Fruit fly (Drosophila melanogaster) whole organism, wandering third instar larva: Measurements from ENCODE around the gene Col4a1.

Source experiments
- Abd-B ChIP-seq: fragments of >200 bp; optimal IDR thresholded peaks from 2 replicates; lab custom pipeline; 2017; ENCODE audit warnings: missing biosample characterization, missing genetic modification characterization
- CG32264 ChIP-seq: fragments of 200-800 bp; sonication (Bioruptor generic); optimal IDR thresholded peaks from 2 replicates; lab custom pipeline; 2016; ENCODE audit warnings: missing biosample characterization, missing genetic modification characterization
- CG9705 ChIP-seq: fragments of 200-800 bp; sonication (Bioruptor generic); optimal IDR thresholded peaks from 2 replicates; lab custom pipeline; 2018; ENCODE audit warnings: missing biosample characterization, mild to moderate bottlenecking, missing genetic modification characterization
- CrebA ChIP-seq: fragments of 200-800 bp; sonication (Bioruptor generic); optimal IDR thresholded peaks from 2 replicates; lab custom pipeline; 2016; ENCODE audit warnings: missing biosample characterization, mild to moderate bottlenecking, missing genetic modification characterization, borderline replicate concordance
- Dfd ChIP-seq: fragments of >200 bp; optimal IDR thresholded peaks from 2 replicates; lab custom pipeline; 2017; ENCODE audit warnings: missing biosample characterization, missing genetic modification characterization
- Dif ChIP-seq: fragments of 200-275, 200-300 bp; sonication (Bioruptor generic); optimal IDR thresholded peaks from 2 replicates; lab custom pipeline; 2018; ENCODE audit warnings: missing biosample characterization, missing genetic modification characterization; ENCODE audit not compliant: partially characterized antibody
- GATAd ChIP-seq: sonication (Bioruptor generic); optimal IDR thresholded peaks from 2 replicates; lab custom pipeline; 2016; ENCODE audit warnings: missing biosample characterization, missing genetic modification characterization
- HLH106 ChIP-seq: fragments of 200-800 bp; optimal IDR thresholded peaks from 3 replicates; lab custom pipeline; 2019; ENCODE audit warnings: missing biosample characterization, mild to moderate bottlenecking, missing genetic modification characterization, moderate library complexity
- Hnf4 ChIP-seq: fragments of 200-800 bp; sonication (Bioruptor generic); optimal IDR thresholded peaks from 2 replicates; lab custom pipeline; 2016; ENCODE audit warnings: missing biosample characterization, mild to moderate bottlenecking, missing genetic modification characterization
- Hr78 ChIP-seq: fragments of >200 bp; optimal IDR thresholded peaks from 2 replicates; lab custom pipeline; 2017; ENCODE audit warnings: missing biosample characterization, missing genetic modification characterization
- Hr83 ChIP-seq: fragments of 200-300 bp; sonication (Bioruptor generic); optimal IDR thresholded peaks from 2 replicates; lab custom pipeline; 2016; ENCODE audit warnings: missing biosample characterization, mild to moderate bottlenecking, missing genetic modification characterization, moderate library complexity; ENCODE audit not compliant: poor library complexity, severe bottlenecking
- Jra ChIP-seq: sonication (Bioruptor generic); optimal IDR thresholded peaks from 2 replicates; lab custom pipeline; 2016; ENCODE audit warnings: missing biosample characterization, missing genetic modification characterization
- Mio ChIP-seq: sonication (Bioruptor generic); optimal IDR thresholded peaks from 2 replicates; lab custom pipeline; 2016; ENCODE audit warnings: missing biosample characterization, missing genetic modification characterization
- Myc ChIP-seq: fragments of >200 bp; optimal IDR thresholded peaks from 2 replicates; lab custom pipeline; 2017
- N ChIP-seq: fragments of >200 bp; optimal IDR thresholded peaks from 2 replicates; lab custom pipeline; 2018; ENCODE audit warnings: missing biosample characterization, missing external identifiers, missing genetic modification characterization
- OdsH ChIP-seq: fragments of 200-800 bp; sonication (Bioruptor generic); optimal IDR thresholded peaks from 2 replicates; lab custom pipeline; 2016; ENCODE audit warnings: missing biosample characterization, mild to moderate bottlenecking, missing genetic modification characterization
- Rel ChIP-seq, 2 experiments: fragments of 200-800 bp; sonication (Bioruptor generic) in 1 of 2; optimal IDR thresholded peaks; 2 replicates in 1 of 2; 3 replicates in 1 of 2; lab custom pipeline; 2016 to 2019; ENCODE audit warnings: mild to moderate bottlenecking in 2 of 2, missing biosample characterization in 2 of 2, missing genetic modification characterization in 2 of 2, moderate library complexity in 1 of 2
- Sp1 ChIP-seq: fragments of 200-800 bp; sonication (Bioruptor generic); optimal IDR thresholded peaks from 3 replicates; lab custom pipeline; 2019; ENCODE audit warnings: missing biosample characterization, mild to moderate bottlenecking, missing genetic modification characterization, moderate library complexity
- Vsx2 ChIP-seq: fragments of 200-300, 225-300 bp; sonication (Bioruptor generic); optimal IDR thresholded peaks from 2 replicates; lab custom pipeline; 2018; ENCODE audit warnings: missing biosample characterization, missing genetic modification characterization; ENCODE audit not compliant: partially characterized antibody
- br ChIP-seq: fragments of 200-800 bp; sonication (Bioruptor generic); optimal IDR thresholded peaks from 2 replicates; lab custom pipeline; 2016; ENCODE audit warnings: missing biosample characterization, missing genetic modification characterization
- brk ChIP-seq: fragments of 200-800 bp; sonication (Bioruptor generic); optimal IDR thresholded peaks from 2 replicates; lab custom pipeline; 2016; ENCODE audit warnings: missing biosample characterization, mild to moderate bottlenecking, missing genetic modification characterization
- dmrt93B ChIP-seq: fragments of 200-800 bp; sonication (Bioruptor generic); optimal IDR thresholded peaks from 2 replicates; lab custom pipeline; 2018; ENCODE audit warnings: missing biosample characterization, mild to moderate bottlenecking, missing genetic modification characterization
- dsf ChIP-seq: sonication (Bioruptor generic); optimal IDR thresholded peaks from 2 replicates; lab custom pipeline; 2016; ENCODE audit warnings: missing biosample characterization, missing genetic modification characterization, borderline replicate concordance
- ey ChIP-seq: fragments of 200-800 bp; sonication (Bioruptor generic); optimal IDR thresholded peaks from 2 replicates; lab custom pipeline; 2016; ENCODE audit warnings: missing biosample characterization, missing genetic modification characterization
- foxo ChIP-seq, 2 experiments: fragments of 200-800 bp; sonication (Bioruptor generic); optimal IDR thresholded peaks; 2 replicates in 1 of 2; 3 replicates in 1 of 2; lab custom pipeline; 2016 to 2017; ENCODE audit warnings: missing biosample characterization in 2 of 2, missing genetic modification characterization in 2 of 2
- fru ChIP-seq: fragments of 200-800 bp; sonication (Bioruptor generic); optimal IDR thresholded peaks from 3 replicates; lab custom pipeline; 2016; ENCODE audit warnings: missing biosample characterization, mild to moderate bottlenecking, missing genetic modification characterization
- h ChIP-seq: fragments of 200-800 bp; sonication (Bioruptor generic); optimal IDR thresholded peaks from 3 replicates; lab custom pipeline; 2016; ENCODE audit warnings: missing biosample characterization, mild to moderate bottlenecking, missing genetic modification characterization
- jim ChIP-seq: fragments of 175-275, 200-325 bp; sonication (Bioruptor generic); optimal IDR thresholded peaks from 2 replicates; lab custom pipeline; 2016; ENCODE audit warnings: missing biosample characterization, mild to moderate bottlenecking, missing genetic modification characterization
- lola ChIP-seq: fragments of >200 bp; optimal IDR thresholded peaks from 2 replicates; lab custom pipeline; 2017; ENCODE audit warnings: missing biosample characterization, missing genetic modification characterization
- pan ChIP-seq: fragments of >200 bp; optimal IDR thresholded peaks from 2 replicates; lab custom pipeline; 2017
- psq ChIP-seq: fragments of 200-800 bp; sonication (Bioruptor generic); optimal IDR thresholded peaks from 3 replicates; lab custom pipeline; 2017; ENCODE audit warnings: missing biosample characterization, mild to moderate bottlenecking, missing genetic modification characterization, moderate library complexity
- rgr ChIP-seq: fragments of 200-800 bp; sonication (Bioruptor generic); optimal IDR thresholded peaks from 3 replicates; lab custom pipeline; 2016; ENCODE audit warnings: missing biosample characterization, mild to moderate bottlenecking, missing genetic modification characterization
- sage ChIP-seq: fragments of 200-800 bp; sonication (Bioruptor generic); optimal IDR thresholded peaks from 2 replicates; lab custom pipeline; 2016; ENCODE audit warnings: missing biosample characterization, mild to moderate bottlenecking, missing genetic modification characterization
- sv ChIP-seq: fragments of 200-800 bp; sonication (Bioruptor generic); optimal IDR thresholded peaks from 3 replicates; lab custom pipeline; 2016; ENCODE audit warnings: missing biosample characterization, missing genetic modification characterization
- tai ChIP-seq: sonication (Bioruptor generic); optimal IDR thresholded peaks from 2 replicates; lab custom pipeline; 2016; ENCODE audit warnings: missing biosample characterization, missing genetic modification characterization
- usp ChIP-seq: fragments of >200 bp; optimal IDR thresholded peaks from 2 replicates; lab custom pipeline; 2017; ENCODE audit warnings: missing biosample characterization, missing genetic modification characterization
- woc ChIP-seq: sonication (Bioruptor generic); optimal IDR thresholded peaks from 2 replicates; lab custom pipeline; 2016; ENCODE audit warnings: missing biosample characterization, mild to moderate bottlenecking, missing genetic modification characterization

The Col4a1 gene

DNA sequence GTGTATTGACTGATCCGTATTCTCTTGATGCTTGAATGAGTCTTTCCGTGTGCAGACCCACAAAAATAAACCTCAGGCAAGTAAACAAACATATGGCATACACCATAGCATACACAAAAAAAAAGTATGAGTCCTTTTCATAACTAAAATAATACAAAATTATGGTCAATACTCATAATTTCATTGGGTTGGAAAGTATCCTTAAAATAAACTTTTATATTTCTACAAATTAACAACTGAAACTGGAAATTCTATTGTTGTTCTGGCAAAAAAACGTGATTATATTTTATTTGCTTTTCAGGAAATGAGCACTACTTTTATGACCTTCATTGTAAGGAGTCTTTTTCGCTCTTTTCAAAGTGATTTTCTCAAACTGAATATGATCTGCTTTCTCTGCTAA, 12.7 kb downstream of the Col4a1 start:
- no peak for TF ChIP-seq CG32264 (GFP tag; lab: Kevin White, UChicago)
- no peak for TF ChIP-seq brk
- TF ChIP-seq Hnf4 (GFP tag; lab: Kevin White, UChicago) = no peak
- TF ChIP-seq GATAd (GFP tag; lab: Kevin White, UChicago) = no peak
- TF ChIP-seq woc (GFP tag; lab: Kevin White, UChicago) = no peak
- no peak for TF ChIP-seq sage (GFP tag; lab: Kevin White, UChicago)
- TF ChIP-seq CrebA (GFP tag; lab: Kevin White, UChicago) = no peak
- TF ChIP-seq pan (lab: Kevin White, UChicago) = no peak
- no peak for TF ChIP-seq usp (GFP tag; lab: Kevin White, UChicago)
- no peak for TF ChIP-seq sv
- no peak for TF ChIP-seq Vsx2 (GFP tag; lab: Kevin White, UChicago)
- TF ChIP-seq tai (GFP tag; lab: Kevin White, UChicago) = no peak
- no peak for TF ChIP-seq Hr78
- TF ChIP-seq Jra (GFP tag; lab: Kevin White, UChicago) = no peak
- TF ChIP-seq fru = no peak
- no peak for TF ChIP-seq Rel (GFP tag; optimal IDR thresholded peaks at IDR 0.05; lab: Kevin White, UChicago)
- TF ChIP-seq Rel (tag; optimal IDR thresholded peaks at IDR 0.05; lab: Kevin White, UChicago) = no peak
- no peak for TF ChIP-seq N (GFP tag; lab: Kevin White, UChicago)
- TF ChIP-seq h (GFP tag; lab: Kevin White, UChicago) = no peak
- TF ChIP-seq Myc (lab: Kevin White, UChicago) = no peak
- TF ChIP-seq, all 38 proteins: peak for 0

- TF ChIP-seq fru = peak; percentile 50
- no peak for TF ChIP-seq GATAd (GFP tag; lab: Kevin White, UChicago)
- peak; percentile 5 for TF ChIP-seq dmrt93B (GFP tag; lab: Kevin White, UChicago)
- TF ChIP-seq HLH106 (tag; lab: Kevin White, UChicago) = peak; percentile 48
- peak in 1 of 2 experiments; percentile 74 for TF ChIP-seq foxo (GFP tag; optimal IDR thresholded peaks at IDR 0.05; lab: Kevin White, UChicago)
- TF ChIP-seq CG9705 (GFP tag; lab: Kevin White, UChicago) = peak; percentile 52
- TF ChIP-seq sv = peak; percentile 42
- peak; percentile 52 for TF ChIP-seq Sp1 (GFP tag; lab: Kevin White, UChicago)
- TF ChIP-seq h (GFP tag; lab: Kevin White, UChicago) = peak; percentile 51
- TF ChIP-seq pan (lab: Kevin White, UChicago) = no peak
- TF ChIP-seq sage (GFP tag; lab: Kevin White, UChicago) = peak; percentile 44
- TF ChIP-seq lola (GFP tag; lab: Kevin White, UChicago) = no peak
- peak; percentile 61 for TF ChIP-seq br
- TF ChIP-seq Mio (GFP tag; lab: Kevin White, UChicago) = no peak
- no peak for TF ChIP-seq Rel (GFP tag; optimal IDR thresholded peaks at IDR 0.05; lab: Kevin White, UChicago)
- TF ChIP-seq Rel (tag; optimal IDR thresholded peaks at IDR 0.05; lab: Kevin White, UChicago) = peak; percentile 57
- TF ChIP-seq ey (GFP tag; lab: Kevin White, UChicago) = peak; percentile 14
- TF ChIP-seq Hr83 = peak; percentile 85
- peak; percentile 74 for TF ChIP-seq rgr (GFP tag; lab: Kevin White, UChicago)
- TF ChIP-seq OdsH (GFP tag; lab: Kevin White, UChicago) = peak; percentile 20
- TF ChIP-seq psq (GFP tag; lab: Kevin White, UChicago) = peak; percentile 7
- TF ChIP-seq Jra (GFP tag; lab: Kevin White, UChicago) = peak; percentile 31
- TF ChIP-seq jim (GFP tag; lab: Kevin White, UChicago) = no peak
- no peak for TF ChIP-seq tai (GFP tag; lab: Kevin White, UChicago)
- no peak for TF ChIP-seq CG32264 (GFP tag; lab: Kevin White, UChicago)
Measured at dm6 chr2L:5043043-5043442, 13.6 kb downstream of the Col4a1 start, which contains the start of the genes CG33995, CG44000 and CG44001. CG33995 (plus strand) TSS chr2L:5043270. CG44000 (plus strand) TSS chr2L:5043270. CG44001 (plus strand) TSS chr2L:5043270.

dm6 chr2L:5043495-5044146, 14.2 kb downstream of the Col4a1 start:
- TF ChIP-seq Rel (GFP tag; optimal IDR thresholded peaks at IDR 0.05; lab: Kevin White, UChicago) (no peak), Rel (tag; optimal IDR thresholded peaks at IDR 0.05; lab: Kevin White, UChicago) (peak; percentile 16), Mio (GFP tag; lab: Kevin White, UChicago) (no peak), usp (GFP tag; lab: Kevin White, UChicago) (no peak), Myc (lab: Kevin White, UChicago) (no peak), psq (GFP tag; lab: Kevin White, UChicago) (peak; percentile 49), lola (GFP tag; lab: Kevin White, UChicago) (no peak), dsf (GFP tag; lab: Kevin White, UChicago) (no peak), dmrt93B (GFP tag; lab: Kevin White, UChicago) (peak; percentile 20), CG32264 (GFP tag; lab: Kevin White, UChicago) (no peak), Hr78 (no peak), fru (peak; percentile 47), rgr (GFP tag; lab: Kevin White, UChicago) (peak; percentile 55), N (GFP tag; lab: Kevin White, UChicago) (no peak), tai (GFP tag; lab: Kevin White, UChicago) (no peak), h (GFP tag; lab: Kevin White, UChicago) (peak; percentile 54), OdsH (GFP tag; lab: Kevin White, UChicago) (peak; percentile 46), CrebA (GFP tag; lab: Kevin White, UChicago) (no peak), brk (no peak), Hr83 (no peak), Dfd (GFP tag; lab: Kevin White, UChicago) (no peak), br (peak; percentile 48), Abd-B (GFP tag; lab: Kevin White, UChicago) (no peak), foxo (GFP tag; optimal IDR thresholded peaks at IDR 0.05; lab: Kevin White, UChicago) (peak in 1 of 2 experiments; percentile 73), pan (lab: Kevin White, UChicago) (no peak), woc (GFP tag; lab: Kevin White, UChicago) (no peak), Sp1 (GFP tag; lab: Kevin White, UChicago) (peak; percentile 28), sage (GFP tag; lab: Kevin White, UChicago) (no peak), CG9705 (GFP tag; lab: Kevin White, UChicago) (no peak), Vsx2 (GFP tag; lab: Kevin White, UChicago) (no peak), Jra (GFP tag; lab: Kevin White, UChicago) (no peak), Dif (GFP tag; lab: Kevin White, UChicago) (no peak)
